Worm (Caenorhabditis elegans): ENCODE results near the gene Y54G11A.4.
A peak's percentile ranks its signal among the peaks of the same experiment; 100 is the strongest.

Gene Y54G11A.4

DNA sequence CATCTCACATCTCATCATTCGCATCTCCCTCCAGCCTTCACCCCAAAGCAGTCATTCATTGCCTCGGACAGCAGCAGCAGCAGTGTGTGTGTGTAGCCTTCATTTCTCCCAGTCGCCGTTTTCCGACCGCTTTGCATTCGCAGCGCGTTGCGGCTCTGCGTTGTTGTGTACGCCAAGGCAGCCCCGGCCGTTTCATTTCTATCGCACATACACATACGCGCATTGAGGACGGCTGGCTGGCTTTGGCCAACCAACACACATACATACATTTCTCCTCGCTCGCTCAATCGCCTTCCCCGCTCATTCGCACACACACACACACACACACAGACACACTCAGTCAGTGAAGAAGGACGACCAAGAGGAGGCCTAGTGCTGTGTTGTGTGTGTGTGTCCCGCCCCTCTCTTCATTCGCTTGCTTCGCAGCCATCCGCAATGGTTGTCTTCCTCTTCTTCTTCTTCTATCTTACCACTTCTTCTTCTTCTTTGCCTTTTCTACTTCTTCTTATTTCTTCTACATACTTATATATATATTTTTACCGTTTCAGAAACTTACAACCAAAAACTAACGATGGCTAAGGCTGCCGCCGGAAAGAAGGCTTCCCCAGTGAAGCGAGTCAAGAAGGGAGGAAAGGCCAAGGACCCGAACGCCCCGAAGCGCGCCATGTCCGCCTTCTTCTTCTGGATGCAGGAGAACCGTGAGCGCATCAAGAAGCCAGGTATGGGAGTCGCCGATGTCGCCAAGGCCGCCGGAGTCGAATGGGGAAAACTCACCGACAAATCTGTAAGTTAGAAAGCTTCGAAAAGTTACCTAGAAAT lies 42.3 kb upstream of the Y54G11A.4 start, which contains the start of gene hmg-1.1 (continued):
- TF ChIP-seq nhr-71 (tag; optimal IDR thresholded peaks at IDR 0.05) (peak; percentile 83), irx-1 (tag; optimal IDR thresholded peaks at IDR 0.05) (peak; percentile 18), isw-1 (GFP tag; IDR thresholded peaks at IDR 0.05) (peak; percentile 12; the same call in 1 of the 2 replicates), blmp-1 (tag; optimal IDR thresholded peaks at IDR 0.05) (peak; percentile 71), lin-13 (GFP tag; optimal IDR thresholded peaks at IDR 0.05) (peak; percentile 20), ceh-8 (GFP tag; optimal IDR thresholded peaks at IDR 0.05) (peak; percentile 71), lir-3 (tag; optimal IDR thresholded peaks at IDR 0.05; ENCODE audit: poor library complexity) (peak; percentile 61), efl-1 (optimal IDR thresholded peaks at IDR 0.05) (peak; percentile 74 to 79), efl-1 (GFP tag; optimal IDR thresholded peaks at IDR 0.05 in 1 of 2) (peak; percentile 47 to 94), lin-14 (GFP tag; optimal IDR thresholded peaks at IDR 0.05) (peak; percentile 90), nhr-20 (tag; optimal IDR thresholded peaks at IDR 0.05) (peak; percentile 68), sup-37 (GFP tag; optimal IDR thresholded peaks at IDR 0.05) (no peak), jun-1 (tag; optimal IDR thresholded peaks at IDR 0.05) (peak; percentile 65), pag-3 (tag; optimal IDR thresholded peaks at IDR 0.05; ENCODE audit: borderline replicate concordance, insufficient read depth) (no peak), fkh-8 (tag; optimal IDR thresholded peaks at IDR 0.05) (peak; percentile 87), nhr-90 (tag; optimal IDR thresholded peaks at IDR 0.05; ENCODE audit: poor library complexity) (peak; percentile 64), ceh-88 (GFP tag; IDR thresholded peaks at IDR 0.05) (no peak; the same call in 1 of the 2 replicates), nhr-47 (tag; optimal IDR thresholded peaks at IDR 0.05) (peak; percentile 67), ceh-82 (tag; optimal IDR thresholded peaks at IDR 0.05) (peak in 2 of 3 experiments; percentile 26 to 79), snpc-4 (tag; optimal IDR thresholded peaks at IDR 0.05) (peak; percentile 58), mab-9 (GFP tag; IDR thresholded peaks at IDR 0.05) (0 out of 2 replicates have a peak, but pooled peaks have one; percentile 5), elt-3 (tag; optimal IDR thresholded peaks at IDR 0.05) (peak in 1 of 6 experiments; percentile 26), ztf-11 (tag; optimal IDR thresholded peaks at IDR 0.05) (peak in 1 of 2 experiments; percentile 63), mdl-1 (tag; optimal IDR thresholded peaks at IDR 0.05) (peak in 1 of 2 experiments; percentile 60), nhr-84 (tag; optimal IDR thresholded peaks at IDR 0.05) (no peak), nhr-77 (tag; optimal IDR thresholded peaks at IDR 0.05) (peak; percentile 89), aly-2 (tag; optimal IDR thresholded peaks at IDR 0.05) (no peak), mep-1 (tag; optimal IDR thresholded peaks at IDR 0.05) (peak; percentile 74), egl-13 (tag; optimal IDR thresholded peaks at IDR 0.05) (peak; percentile 41), rnt-1 (tag; optimal IDR thresholded peaks at IDR 0.05) (peak; percentile 54), ztf-4 (tag; optimal IDR thresholded peaks at IDR 0.05) (peak; percentile 79), Y116A8C.19 (tag; optimal IDR thresholded peaks at IDR 0.05; ENCODE audit: borderline replicate concordance) (no peak), pqm-1 (tag; optimal IDR thresholded peaks at IDR 0.05) (no peak), vab-15 (tag; optimal IDR thresholded peaks at IDR 0.05) (no peak), dpl-1 (GFP tag; optimal IDR thresholded peaks at IDR 0.05) (peak; percentile 54 to 64 (median 64)), elt-2 (tag; optimal IDR thresholded peaks at IDR 0.05) (peak; percentile 0), pax-3 (tag; optimal IDR thresholded peaks at IDR 0.05) (peak; percentile 10)

DNA sequence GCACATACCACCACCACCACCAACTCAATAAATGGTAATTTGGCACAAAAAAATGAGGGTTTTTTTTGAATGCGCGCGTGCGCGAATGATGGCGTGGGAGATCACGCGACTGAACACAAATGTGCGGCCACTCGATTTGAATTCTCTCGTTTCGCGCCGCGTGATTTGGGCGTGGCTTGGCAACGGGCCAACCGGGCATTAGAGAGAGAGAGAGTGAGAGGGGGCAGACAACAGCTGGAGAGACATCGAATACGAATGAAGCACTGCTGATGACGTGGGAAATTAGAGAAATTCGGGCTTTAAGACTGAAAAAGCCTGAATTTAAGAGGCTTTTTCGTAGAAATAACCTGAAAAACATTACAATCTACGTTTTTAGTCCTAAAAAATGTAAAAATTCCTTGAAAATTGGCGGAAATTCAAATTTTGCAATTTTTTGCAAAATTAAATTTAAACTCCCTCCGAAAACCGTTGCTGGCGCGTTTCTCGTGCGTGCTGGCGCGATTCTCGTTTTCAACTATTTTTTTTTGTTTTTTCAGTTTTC lies 41.1 kb upstream of the Y54G11A.4 start:
- TF ChIP-seq ama-1 (optimal IDR thresholded peaks at IDR 0.05) (peak; percentile 85), C34B4.2 (tag; optimal IDR thresholded peaks at IDR 0.05) (no peak), ztf-4 (tag; optimal IDR thresholded peaks at IDR 0.05) (peak; percentile 87), lin-15B (tag; optimal IDR thresholded peaks at IDR 0.05) (peak; percentile 50), fkh-4 (tag; optimal IDR thresholded peaks at IDR 0.05; ENCODE audit: borderline replicate concordance) (peak; percentile 36), nhr-12 (tag; optimal IDR thresholded peaks at IDR 0.05) (no peak), snpc-4 (tag; optimal IDR thresholded peaks at IDR 0.05) (peak; percentile 52), snu-23 (GFP tag; optimal IDR thresholded peaks at IDR 0.05) (peak; percentile 95), unc-86 (tag; optimal IDR thresholded peaks at IDR 0.05) (peak; percentile 95), elt-3 (tag; optimal IDR thresholded peaks at IDR 0.05) (peak in 2 of 6 experiments; percentile 26 to 41), nhr-237 (tag; optimal IDR thresholded peaks at IDR 0.05) (peak; percentile 50), fos-1 (tag; optimal IDR thresholded peaks at IDR 0.05) (peak; percentile 63), unc-130 (tag; optimal IDR thresholded peaks at IDR 0.05) (peak; percentile 61), lin-35 (GFP tag; optimal IDR thresholded peaks at IDR 0.05) (peak; percentile 96 to 97), ceh-82 (tag; optimal IDR thresholded peaks at IDR 0.05) (peak; percentile 76 to 85 (median 81)), pax-3 (tag; optimal IDR thresholded peaks at IDR 0.05) (peak; percentile 92), irx-1 (tag; optimal IDR thresholded peaks at IDR 0.05) (peak; percentile 92), sup-37 (GFP tag; optimal IDR thresholded peaks at IDR 0.05) (peak; percentile 72), nhr-20 (tag; optimal IDR thresholded peaks at IDR 0.05) (peak; percentile 96), zip-4 (GFP tag; optimal IDR thresholded peaks at IDR 0.05) (peak; percentile 82)

All from whole organism, L1 larva.